Worm (Caenorhabditis elegans) whole organism, L2 larva: ENCODE data around the gene npax-2.

ENCODE experiments used
- R02D3.7 ChIP-seq: fragments of 150-350 bp; optimal IDR thresholded peaks from 2 replicates; lab custom pipeline; 2014; ENCODE audit warnings: missing biosample characterization, missing genetic modification characterization
- ama-1 ChIP-seq: fragments of 150-350 bp; optimal IDR thresholded peaks from 2 replicates; lab custom pipeline; 2018; ENCODE audit warnings: inconsistent platforms
- ceh-82 ChIP-seq: fragments of 150-350 bp; optimal IDR thresholded peaks from 2 replicates; lab custom pipeline; 2014; ENCODE audit warnings: missing biosample characterization, missing genetic modification characterization
- elt-1 ChIP-seq: fragments of 150-350 bp; optimal IDR thresholded peaks from 2 replicates; lab custom pipeline; 2014; ENCODE audit warnings: missing biosample characterization, missing genetic modification characterization
- elt-3 ChIP-seq: sonication (generic microtip); optimal IDR thresholded peaks from 2 replicates; lab custom pipeline; 2017; ENCODE audit warnings: missing biosample characterization, missing genetic modification characterization
- fos-1 ChIP-seq: fragments of 150-350 bp; optimal IDR thresholded peaks from 2 replicates; lab custom pipeline; 2014; ENCODE audit warnings: missing biosample characterization, missing genetic modification characterization
- lin-11 ChIP-seq: fragments of 150-350 bp; sonication (generic microtip); optimal IDR thresholded peaks from 2 replicates; lab custom pipeline; 2014; ENCODE audit warnings: missing biosample characterization, missing genetic modification characterization, inconsistent platforms, mixed read lengths
- mdl-1 ChIP-seq, 2 experiments: fragments of 150-350 bp in 1 of 2; sonication (generic microtip) in 1 of 2; optimal IDR thresholded peaks; 2 replicates each; lab custom pipeline; 2017; ENCODE audit warnings: missing biosample characterization in 2 of 2, missing genetic modification characterization in 2 of 2
- nhr-25 ChIP-seq: fragments of 150-350 bp; sonication (generic microtip); optimal IDR thresholded peaks from 3 replicates; lab custom pipeline; 2014; ENCODE audit warnings: missing biosample characterization, missing genetic modification characterization
- nhr-77 ChIP-seq: fragments of 150-350 bp; optimal IDR thresholded peaks from 2 replicates; lab custom pipeline; 2014; ENCODE audit warnings: missing biosample characterization, missing genetic modification characterization
- unc-62 ChIP-seq: fragments of 150-350 bp; optimal IDR thresholded peaks from 2 replicates; lab custom pipeline; 2014; ENCODE audit warnings: missing biosample characterization, missing genetic modification reagents, missing genetic modification characterization
- zag-1 ChIP-seq: fragments of 150-350 bp; optimal IDR thresholded peaks from 2 replicates; lab custom pipeline; 2014; ENCODE audit warnings: missing biosample characterization, missing genetic modification characterization
- ztf-11 ChIP-seq: sonication (generic microtip); optimal IDR thresholded peaks from 2 replicates; lab custom pipeline; 2017; ENCODE audit warnings: missing biosample characterization, missing genetic modification characterization
- ztf-4 ChIP-seq: fragments of 150-350 bp; optimal IDR thresholded peaks from 2 replicates; lab custom pipeline; 2014; ENCODE audit warnings: missing biosample characterization, missing genetic modification characterization

ce11 chrX:2105310-2105709, 44.6 kb downstream of the npax-2 start, which contains the start of gene F53B1.3:
- no peak for TF ChIP-seq ztf-4 (tag; lab: Kevin White, UChicago)
- TF ChIP-seq unc-62 (GFP tag; lab: Kevin White, UChicago): no peak
- no peak for TF ChIP-seq elt-3 (tag; lab: Kevin White, UChicago)
- no peak for TF ChIP-seq R02D3.7 (tag; lab: Kevin White, UChicago)
- TF ChIP-seq ceh-82: no peak
- no peak for TF ChIP-seq lin-11 (tag; lab: Kevin White, UChicago)
- TF ChIP-seq mdl-1 (tag; optimal IDR thresholded peaks at IDR 0.05; lab: Kevin White, UChicago): no peak
- TF ChIP-seq fos-1 (tag; lab: Kevin White, UChicago): no peak
- no peak for TF ChIP-seq zag-1 (tag; lab: Kevin White, UChicago)
- no peak for TF ChIP-seq nhr-25 (tag; lab: Kevin White, UChicago)
- TF ChIP-seq elt-1 (tag; lab: Kevin White, UChicago): no peak
- no peak for TF ChIP-seq ama-1 (lab: Kevin White, UChicago)
- no peak for TF ChIP-seq nhr-77 (tag; lab: Kevin White, UChicago)
- TF ChIP-seq ztf-11 (tag; lab: Kevin White, UChicago): no peak
